Worm (Caenorhabditis elegans) whole organism, late embryonic: ENCODE data around the gene wsp-1.

ENCODE experiments used
- C08G9.2 ChIP-seq: sonication (generic microtip); optimal IDR thresholded peaks from 2 replicates; lab custom pipeline; 2016; ENCODE audit warnings: mild to moderate bottlenecking, missing genetic modification characterization, moderate library complexity, missing compliant biosample characterization
- F13H6.1 ChIP-seq: sonication (generic microtip); optimal IDR thresholded peaks from 2 replicates; lab custom pipeline; 2016; ENCODE audit warnings: missing genetic modification characterization, missing compliant biosample characterization
- K02D7.2 ChIP-seq: sonication (generic microtip); optimal IDR thresholded peaks from 2 replicates; lab custom pipeline; 2017; ENCODE audit warnings: mild to moderate bottlenecking, missing genetic modification characterization, missing compliant biosample characterization
- K09A11.1 ChIP-seq: sonication (generic microtip); optimal IDR thresholded peaks from 2 replicates; lab custom pipeline; 2017; ENCODE audit warnings: antibody characterized with exemption, mild to moderate bottlenecking, missing genetic modification characterization, missing compliant biosample characterization; ENCODE audit not compliant: insufficient read depth
- T23F11.4 ChIP-seq: fragments of 200-800 bp; sonication (Bioruptor generic); optimal IDR thresholded peaks from 2 replicates; lab custom pipeline; 2018; ENCODE audit warnings: mild to moderate bottlenecking, missing genetic modification characterization, missing compliant biosample characterization
- ceh-19 ChIP-seq: fragments of 200-800 bp; sonication (Bioruptor generic); optimal IDR thresholded peaks from 2 replicates; lab custom pipeline; 2018; ENCODE audit warnings: mild to moderate bottlenecking, missing genetic modification characterization, missing compliant biosample characterization
- ceh-2 ChIP-seq: sonication (generic microtip); optimal IDR thresholded peaks from 2 replicates; lab custom pipeline; 2016; ENCODE audit warnings: missing genotype, missing genetic modification characterization, missing compliant biosample characterization
- ceh-22 ChIP-seq: sonication (generic microtip); optimal IDR thresholded peaks from 2 replicates; lab custom pipeline; 2017; ENCODE audit warnings: missing biosample characterization, missing genetic modification characterization
- ceh-24 ChIP-seq: sonication (generic microtip); optimal IDR thresholded peaks from 2 replicates; lab custom pipeline; 2016; ENCODE audit warnings: mild to moderate bottlenecking, missing genetic modification characterization, missing compliant biosample characterization
- ceh-45 ChIP-seq: fragments of 200-800 bp; sonication (Bioruptor generic); IDR thresholded peaks from 2 replicates; pipeline ENCODE4 v1.3.6; 2022; ENCODE audit warnings: missing genetic modification reagents, missing genetic modification characterization, missing compliant biosample characterization
- ceh-6 ChIP-seq: fragments of 200-800 bp; sonication (Bioruptor generic); optimal IDR thresholded peaks from 2 replicates; lab custom pipeline; 2018; ENCODE audit warnings: mild to moderate bottlenecking, missing genetic modification characterization, missing compliant biosample characterization
- ceh-9 ChIP-seq: sonication (generic microtip); optimal IDR thresholded peaks from 2 replicates; lab custom pipeline; 2016; ENCODE audit warnings: mild to moderate bottlenecking, missing genetic modification characterization, inconsistent platforms, missing compliant biosample characterization
- che-1 ChIP-seq: sonication (generic microtip); optimal IDR thresholded peaks from 2 replicates; lab custom pipeline; 2016; ENCODE audit warnings: mild to moderate bottlenecking, missing genetic modification characterization, missing compliant biosample characterization
- dve-1 ChIP-seq: sonication (generic microtip); optimal IDR thresholded peaks from 2 replicates; lab custom pipeline; 2017; ENCODE audit warnings: antibody characterized with exemption, mild to moderate bottlenecking, missing genetic modification characterization, missing compliant biosample characterization
- elt-2 ChIP-seq: sonication (generic microtip); optimal IDR thresholded peaks from 2 replicates; lab custom pipeline; 2016; ENCODE audit warnings: missing genetic modification reagents, missing genetic modification characterization, missing compliant biosample characterization
- eyg-1 ChIP-seq: sonication (generic microtip); optimal IDR thresholded peaks from 2 replicates; lab custom pipeline; 2016; ENCODE audit warnings: missing genotype, missing genetic modification characterization, missing compliant biosample characterization
- hlh-13 ChIP-seq: fragments of 200-800 bp; sonication (Bioruptor generic); optimal IDR thresholded peaks from 2 replicates; lab custom pipeline; 2018; ENCODE audit warnings: mild to moderate bottlenecking, missing genetic modification characterization, missing compliant biosample characterization
- hlh-30 ChIP-seq: sonication (generic microtip); optimal IDR thresholded peaks from 2 replicates; lab custom pipeline; 2017; ENCODE audit warnings: antibody characterized with exemption, missing genetic modification characterization, missing compliant biosample characterization; ENCODE audit not compliant: insufficient read depth
- hlh-8 ChIP-seq: sonication (generic microtip); optimal IDR thresholded peaks from 2 replicates; lab custom pipeline; 2016; ENCODE audit warnings: missing genotype, missing genetic modification characterization, missing compliant biosample characterization
- lim-6 ChIP-seq: sonication (generic microtip); optimal IDR thresholded peaks from 2 replicates; lab custom pipeline; 2016; ENCODE audit warnings: missing genetic modification characterization, missing compliant biosample characterization
- lin-11 ChIP-seq: fragments of 200-800 bp; sonication (Bioruptor generic); optimal IDR thresholded peaks from 2 replicates; lab custom pipeline; 2018; ENCODE audit warnings: mild to moderate bottlenecking, missing genetic modification characterization, missing compliant biosample characterization
- nfya-1 ChIP-seq: sonication (generic microtip); optimal IDR thresholded peaks from 2 replicates; lab custom pipeline; 2017; ENCODE audit warnings: missing genetic modification characterization, mild to moderate bottlenecking, missing compliant biosample characterization, antibody characterized with exemption, moderate library complexity
- odd-2 ChIP-seq: sonication (generic microtip); optimal IDR thresholded peaks from 2 replicates; lab custom pipeline; 2017; ENCODE audit warnings: antibody characterized with exemption, mild to moderate bottlenecking, missing genetic modification characterization, missing compliant biosample characterization
- pag-3 ChIP-seq: sonication (generic microtip); optimal IDR thresholded peaks from 2 replicates; lab custom pipeline; 2016; ENCODE audit warnings: missing compliant biosample characterization, missing genetic modification characterization, borderline replicate concordance
- pat-9 ChIP-seq: fragments of 200-800 bp; sonication (Bioruptor generic); optimal IDR thresholded peaks from 2 replicates; lab custom pipeline; 2018; ENCODE audit warnings: mild to moderate bottlenecking, missing genetic modification characterization, moderate library complexity, missing compliant biosample characterization
- pha-4 ChIP-seq: fragments of 150-350 bp; optimal IDR thresholded peaks from 2 replicates; lab custom pipeline; 2018; ENCODE audit warnings: missing biosample characterization, missing genetic modification reagents, missing genetic modification characterization
- pqm-1 ChIP-seq: sonication (generic microtip); optimal IDR thresholded peaks from 2 replicates; lab custom pipeline; 2016; ENCODE audit warnings: missing genetic modification characterization, missing compliant biosample characterization
- pros-1 ChIP-seq: fragments of 150-350 bp; optimal IDR thresholded peaks from 2 replicates; lab custom pipeline; 2014; ENCODE audit warnings: missing biosample characterization, missing genetic modification reagents, missing genetic modification characterization
- ref-2 ChIP-seq: sonication (generic microtip); optimal IDR thresholded peaks from 2 replicates; lab custom pipeline; 2016; ENCODE audit warnings: missing genetic modification characterization, missing compliant biosample characterization
- rnt-1 ChIP-seq: sonication (generic microtip); optimal IDR thresholded peaks from 2 replicates; lab custom pipeline; 2016; ENCODE audit warnings: missing genetic modification characterization, missing compliant biosample characterization
- sdc-2 ChIP-seq: sonication (generic microtip); optimal IDR thresholded peaks from 2 replicates; lab custom pipeline; 2016; ENCODE audit warnings: missing genotype, missing genetic modification characterization, missing compliant biosample characterization
- sox-2 ChIP-seq: fragments of 200-800 bp; sonication (Bioruptor generic); IDR thresholded peaks from 2 replicates; pipeline ENCODE4 v1.3.6; 2022; ENCODE audit warnings: missing genetic modification reagents, missing genetic modification characterization, missing compliant biosample characterization
- syd-9 ChIP-seq: sonication (generic microtip); optimal IDR thresholded peaks from 2 replicates; lab custom pipeline; 2016; ENCODE audit warnings: mild to moderate bottlenecking, missing genetic modification characterization, moderate library complexity, missing compliant biosample characterization
- tbx-2 ChIP-seq: sonication (generic microtip); optimal IDR thresholded peaks from 2 replicates; lab custom pipeline; 2016; ENCODE audit warnings: missing genetic modification characterization, missing compliant biosample characterization
- unc-3 ChIP-seq, 2 experiments: fragments of 200-800 bp in 1 of 2; sonication (Bioruptor generic) in 1 of 2; sonication (generic microtip) in 1 of 2; conservative IDR thresholded peaks in 1 of 2; optimal IDR thresholded peaks in 1 of 2; 2 replicates each; pipeline versions ENCODE4 v1.3.6 to Lab custom; 2016 to 2022; ENCODE audit warnings: missing compliant biosample characterization in 2 of 2, missing genetic modification characterization in 2 of 2, missing genetic modification reagents in 1 of 2
- unc-42 ChIP-seq: sonication (generic microtip); optimal IDR thresholded peaks from 2 replicates; lab custom pipeline; 2016; ENCODE audit warnings: missing genotype, missing genetic modification characterization, missing compliant biosample characterization
- unc-55 ChIP-seq: sonication (generic microtip); optimal IDR thresholded peaks from 2 replicates; lab custom pipeline; 2017; ENCODE audit warnings: missing biosample characterization, missing genetic modification reagents, missing genetic modification characterization
- zip-5 ChIP-seq: sonication (generic microtip); optimal IDR thresholded peaks from 2 replicates; lab custom pipeline; 2016; ENCODE audit warnings: missing genetic modification characterization, missing compliant biosample characterization

wsp-1 gene

DNA sequence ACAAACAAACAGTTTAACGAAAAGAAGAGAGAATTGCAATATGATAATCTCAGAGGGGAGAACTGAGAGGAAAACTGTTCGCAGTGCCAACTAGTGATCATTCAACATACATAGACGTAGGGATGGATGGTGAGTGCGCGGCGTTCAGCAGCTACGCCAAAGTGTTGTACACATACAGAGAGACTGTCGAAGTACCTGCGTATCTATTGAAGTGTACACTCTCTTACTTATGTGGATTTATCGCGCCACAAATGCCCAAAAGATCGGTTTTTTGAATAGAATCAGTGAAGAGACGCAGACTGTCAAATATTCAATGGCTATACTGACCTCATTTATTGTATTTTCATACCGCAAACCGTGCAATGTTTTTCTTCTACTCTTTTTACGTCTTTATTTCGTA, 28.5 kb downstream of the wsp-1 start:
- TF ChIP-seq hlh-8 (tag; lab: Kevin White, UChicago) (no peak), ref-2 (peak; percentile 7), dve-1 (peak; percentile 25)

ce11 chrIV:8169674-8170073, 29.1 kb downstream of the wsp-1 start, which contains the start of gene C07G1.15:
Gene C07G1.15 (plus strand): TSS chrIV:8169974.
- TF ChIP-seq ceh-2 (no peak), unc-42 (tag; lab: Kevin White, UChicago) (no peak), T23F11.4 (GFP tag; lab: Kevin White, UChicago) (no peak), lin-11 (tag; lab: Kevin White, UChicago) (no peak), che-1 (tag; lab: Kevin White, UChicago) (no peak), hlh-13 (GFP tag; lab: Kevin White, UChicago) (no peak), eyg-1 (tag; lab: Kevin White, UChicago) (no peak), hlh-8 (tag; lab: Kevin White, UChicago) (no peak)

ce11 chrIV:8168660-8169059, 30.1 kb downstream of the wsp-1 start, which contains the start of gene clec-52:
Gene clec-52 (minus strand): TSS chrIV:8168760.
- TF ChIP-seq lin-11 (tag; lab: Kevin White, UChicago) (no peak), rnt-1 (tag; lab: Kevin White, UChicago) (no peak), zip-5 (tag; lab: Kevin White, UChicago) (no peak), nfya-1 (tag; lab: Kevin White, UChicago) (no peak), hlh-30 (tag; lab: Kevin White, UChicago) (no peak), sdc-2 (tag; lab: Kevin White, UChicago) (no peak), C08G9.2 (no peak)

ce11 chrIV:8165950-8166349, 32.8 kb downstream of the wsp-1 start, which contains the start of gene B0218.7:
Gene B0218.7 (minus strand): TSS chrIV:8166050.
- TF ChIP-seq pat-9 (tag; lab: Kevin White, UChicago), result no peak
- TF ChIP-seq F13H6.1, result no peak
- no peak for TF ChIP-seq ceh-45
- no peak for TF ChIP-seq ceh-19 (GFP tag; lab: Kevin White, UChicago)
- TF ChIP-seq pqm-1 (tag; lab: Kevin White, UChicago), result no peak
- TF ChIP-seq odd-2 (tag; lab: Kevin White, UChicago), result no peak
- no peak for TF ChIP-seq K02D7.2 (tag; lab: Kevin White, UChicago)
- no peak for TF ChIP-seq ceh-9
- TF ChIP-seq hlh-8 (tag; lab: Kevin White, UChicago), result no peak
- no peak for TF ChIP-seq K09A11.1
- no peak for TF ChIP-seq dve-1
- TF ChIP-seq unc-42 (tag; lab: Kevin White, UChicago), result no peak
- no peak for TF ChIP-seq ceh-6 (GFP tag; lab: Kevin White, UChicago)
- TF ChIP-seq tbx-2 (tag; lab: Kevin White, UChicago), result no peak
- no peak for TF ChIP-seq hlh-30 (tag; lab: Kevin White, UChicago)
- TF ChIP-seq unc-3 (GFP tag; conservative IDR thresholded peaks at IDR 0.05; lab: Robert Waterston, UW), result no peak
- no peak for TF ChIP-seq unc-3 (tag; optimal IDR thresholded peaks at IDR 0.05; lab: Kevin White, UChicago)
- TF ChIP-seq, all 69 proteins: peak for 0

ce11 chrIV:8164515-8164914, 34.2 kb downstream of the wsp-1 start:
- no peak for TF ChIP-seq sdc-2 (tag; lab: Kevin White, UChicago)
- TF ChIP-seq K02D7.2 (tag; lab: Kevin White, UChicago), result no peak
- TF ChIP-seq odd-2 (tag; lab: Kevin White, UChicago), result no peak
- no peak for TF ChIP-seq ceh-9
- TF ChIP-seq ceh-6 (GFP tag; lab: Kevin White, UChicago), result no peak
- TF ChIP-seq dve-1, result no peak
- no peak for TF ChIP-seq ceh-22 (tag; lab: Kevin White, UChicago)
- no peak for TF ChIP-seq ceh-24
- no peak for TF ChIP-seq pag-3
- no peak for TF ChIP-seq syd-9 (tag; lab: Kevin White, UChicago)
- TF ChIP-seq pros-1, result no peak
- TF ChIP-seq pha-4 (tag; lab: Kevin White, UChicago), result no peak
- TF ChIP-seq hlh-13 (GFP tag; lab: Kevin White, UChicago), result no peak
- TF ChIP-seq eyg-1 (tag; lab: Kevin White, UChicago), result no peak
- no peak for TF ChIP-seq unc-55 (GFP tag; lab: Kevin White, UChicago)
- no peak for TF ChIP-seq elt-2 (tag; lab: Kevin White, UChicago)
- TF ChIP-seq sox-2 (GFP tag; lab: Robert Waterston, UW), result no peak
- no peak for TF ChIP-seq lim-6 (tag; lab: Kevin White, UChicago)
